Worm (Caenorhabditis elegans) whole organism, mixed stage, embryonic: ENCODE results near the gene T02G5.14.

Experiments used
- M03D4.4 ChIP-seq: sonication (generic microtip); optimal IDR thresholded peaks from 2 replicates; lab custom pipeline; 2017; ENCODE audit warnings: mild to moderate bottlenecking, missing genetic modification characterization, missing compliant biosample characterization
- bed-3 ChIP-seq: fragments of 200-800 bp; sonication (Bioruptor generic); optimal IDR thresholded peaks from 3 replicates; lab custom pipeline; 2018; ENCODE audit warnings: mild to moderate bottlenecking, missing genetic modification characterization, moderate library complexity, missing compliant biosample characterization
- blmp-1 ChIP-seq: fragments of 150-350 bp; optimal IDR thresholded peaks from 2 replicates; lab custom pipeline; 2014; ENCODE audit warnings: missing biosample characterization, missing genetic modification characterization
- ceh-39 ChIP-seq: fragments of 150-350 bp; optimal IDR thresholded peaks from 2 replicates; lab custom pipeline; 2014; ENCODE audit warnings: missing biosample characterization, missing genetic modification characterization
- ceh-43 ChIP-seq: fragments of 200-800 bp; sonication (Bioruptor generic); optimal IDR thresholded peaks from 2 replicates; lab custom pipeline; 2018; ENCODE audit warnings: mild to moderate bottlenecking, missing genetic modification characterization, moderate library complexity, missing compliant biosample characterization
- ceh-83 ChIP-seq: fragments of 200-800 bp; sonication (Bioruptor generic); optimal IDR thresholded peaks from 2 replicates; lab custom pipeline; 2018; ENCODE audit warnings: mild to moderate bottlenecking, missing genetic modification characterization, missing compliant biosample characterization
- ces-1 ChIP-seq: fragments of 150-350 bp; optimal IDR thresholded peaks from 2 replicates; lab custom pipeline; 2014; ENCODE audit warnings: missing biosample characterization, missing genetic modification reagents, missing genetic modification characterization
- cnd-1 ChIP-seq: fragments of 200-800 bp; sonication (Bioruptor generic); optimal IDR thresholded peaks from 2 replicates; lab custom pipeline; 2018; ENCODE audit warnings: mild to moderate bottlenecking, missing genetic modification characterization, missing compliant biosample characterization
- drap-1 ChIP-seq: fragments of 200-800 bp; sonication (Bioruptor generic); optimal IDR thresholded peaks from 3 replicates; lab custom pipeline; 2018; ENCODE audit warnings: mild to moderate bottlenecking, missing genetic modification characterization, missing compliant biosample characterization
- elt-1 ChIP-seq: sonication (generic microtip); optimal IDR thresholded peaks from 2 replicates; lab custom pipeline; 2017; ENCODE audit warnings: missing genetic modification characterization, mild to moderate bottlenecking, missing compliant biosample characterization, antibody characterized with exemption, moderate library complexity, borderline replicate concordance; ENCODE audit not compliant: insufficient read depth
- elt-3 ChIP-seq: fragments of 150-350 bp; optimal IDR thresholded peaks from 2 replicates; lab custom pipeline; 2014; ENCODE audit warnings: missing biosample characterization, missing genetic modification characterization
- flh-1 ChIP-seq: fragments of 200-800 bp; sonication (Bioruptor generic); optimal IDR thresholded peaks from 2 replicates; lab custom pipeline; 2018; ENCODE audit warnings: mild to moderate bottlenecking, missing genetic modification characterization, moderate library complexity, missing compliant biosample characterization
- ham-2 ChIP-seq: fragments of 200-800 bp; sonication (Bioruptor generic); optimal IDR thresholded peaks from 2 replicates; lab custom pipeline; 2018; ENCODE audit warnings: mild to moderate bottlenecking, missing genetic modification characterization, missing compliant biosample characterization
- hlh-1 ChIP-seq: fragments of 150-350 bp; optimal IDR thresholded peaks from 2 replicates; lab custom pipeline; 2014; ENCODE audit warnings: missing biosample characterization, missing genetic modification reagents, missing genetic modification characterization
- lin-13 ChIP-seq: fragments of 150-350 bp; optimal IDR thresholded peaks from 2 replicates; lab custom pipeline; 2014; ENCODE audit warnings: missing biosample characterization, missing genetic modification characterization
- lin-32 ChIP-seq: fragments of 200-800 bp; sonication (Bioruptor generic); optimal IDR thresholded peaks from 2 replicates; lab custom pipeline; 2018; ENCODE audit warnings: mild to moderate bottlenecking, missing genetic modification characterization, missing compliant biosample characterization
- lsy-2 ChIP-seq: fragments of 150-350 bp; optimal IDR thresholded peaks from 2 replicates; lab custom pipeline; 2014; ENCODE audit warnings: missing biosample characterization, missing genetic modification characterization
- mab-5 ChIP-seq: fragments of 150-350 bp; optimal IDR thresholded peaks from 2 replicates; lab custom pipeline; 2014; ENCODE audit warnings: missing biosample characterization, missing genetic modification characterization
- mep-1 ChIP-seq: fragments of 150-350 bp; optimal IDR thresholded peaks from 2 replicates; lab custom pipeline; 2017; ENCODE audit warnings: missing biosample characterization, missing genetic modification reagents, missing genetic modification characterization, inconsistent platforms
- mls-2 ChIP-seq: sonication (generic microtip); optimal IDR thresholded peaks from 2 replicates; lab custom pipeline; 2016; ENCODE audit warnings: mild to moderate bottlenecking, missing genetic modification characterization, moderate library complexity, missing compliant biosample characterization
- nhr-12 ChIP-seq: fragments of 150-350 bp; optimal IDR thresholded peaks from 2 replicates; lab custom pipeline; 2014; ENCODE audit warnings: missing biosample characterization, missing genetic modification characterization
- nhr-2 ChIP-seq: fragments of 150-350 bp; optimal IDR thresholded peaks from 2 replicates; lab custom pipeline; 2014; ENCODE audit warnings: missing biosample characterization, missing genetic modification characterization
- nhr-237 ChIP-seq: fragments of 150-350 bp; optimal IDR thresholded peaks from 2 replicates; lab custom pipeline; 2014; ENCODE audit warnings: missing biosample characterization, missing genetic modification characterization
- nhr-28 ChIP-seq: fragments of 150-350 bp; optimal IDR thresholded peaks from 2 replicates; lab custom pipeline; 2014; ENCODE audit warnings: missing biosample characterization, missing genetic modification characterization
- nhr-76 ChIP-seq: sonication (generic microtip); optimal IDR thresholded peaks from 2 replicates; lab custom pipeline; 2017; ENCODE audit warnings: missing biosample characterization, missing genetic modification characterization
- pha-4 ChIP-seq: fragments of 150-350 bp; optimal IDR thresholded peaks from 2 replicates; lab custom pipeline; 2018; ENCODE audit warnings: missing biosample characterization, missing genetic modification reagents, missing genetic modification characterization
- sem-2 ChIP-seq: fragments of 200-800 bp; sonication (Bioruptor generic); optimal IDR thresholded peaks from 2 replicates; lab custom pipeline; 2018; ENCODE audit warnings: mild to moderate bottlenecking, missing genetic modification characterization, missing compliant biosample characterization
- snpc-4 ChIP-seq: fragments of 150-350 bp; optimal IDR thresholded peaks from 2 replicates; lab custom pipeline; 2014; ENCODE audit warnings: missing biosample characterization, missing genetic modification characterization
- sptf-1 ChIP-seq: sonication (generic microtip); optimal IDR thresholded peaks from 2 replicates; lab custom pipeline; 2017; ENCODE audit warnings: mild to moderate bottlenecking, missing genetic modification characterization, moderate library complexity, missing compliant biosample characterization
- tbx-8 ChIP-seq: fragments of 200-800 bp; sonication (Bioruptor generic); optimal IDR thresholded peaks from 2 replicates; lab custom pipeline; 2018; ENCODE audit warnings: mild to moderate bottlenecking, missing genetic modification characterization, moderate library complexity, missing compliant biosample characterization
- unc-120 ChIP-seq: sonication (generic microtip); optimal IDR thresholded peaks from 2 replicates; lab custom pipeline; 2017; ENCODE audit warnings: missing genetic modification characterization, missing compliant biosample characterization; ENCODE audit not compliant: poor library complexity, severe bottlenecking
- unc-39 ChIP-seq: fragments of 150-350 bp; optimal IDR thresholded peaks from 2 replicates; lab custom pipeline; 2014; ENCODE audit warnings: missing biosample characterization, missing genetic modification characterization
- unc-62 ChIP-seq: fragments of 150-350 bp; optimal IDR thresholded peaks from 2 replicates; lab custom pipeline; 2014; ENCODE audit warnings: missing biosample characterization, missing genetic modification reagents, missing genetic modification characterization
- zip-8 ChIP-seq: fragments of 150-350 bp; optimal IDR thresholded peaks from 2 replicates; lab custom pipeline; 2014; ENCODE audit warnings: missing biosample characterization, missing genetic modification characterization
- ztf-11 ChIP-seq: fragments of 150-350 bp; optimal IDR thresholded peaks from 2 replicates; lab custom pipeline; 2014; ENCODE audit warnings: missing biosample characterization, missing genetic modification characterization

Gene T02G5.14

DNA sequence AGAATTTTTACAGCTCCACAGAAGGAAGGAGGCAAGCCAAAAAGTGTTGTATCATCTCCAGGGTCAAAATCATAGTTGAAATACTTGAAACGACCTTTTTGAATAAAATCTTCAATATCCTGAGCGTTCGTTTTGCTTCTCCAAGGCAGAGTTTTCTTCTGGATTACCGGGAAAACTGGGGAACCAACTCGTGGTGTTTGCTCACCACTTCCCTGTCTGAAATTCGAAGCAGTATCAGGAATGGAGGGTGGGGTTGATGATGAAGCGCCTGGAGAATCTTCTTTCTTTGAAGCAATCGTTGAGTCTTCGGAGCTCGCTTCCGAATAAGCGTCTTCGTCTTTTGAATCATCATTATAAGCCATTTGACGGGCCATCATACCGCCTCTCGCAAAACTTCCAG lies 19.0 kb downstream of the T02G5.14 start:
- TF ChIP-seq ceh-39 (tag; lab: Kevin White, UChicago) (no peak), zip-8 (tag; lab: Kevin White, UChicago) (no peak), drap-1 (GFP tag; lab: Kevin White, UChicago) (no peak), sem-2 (GFP tag; lab: Kevin White, UChicago) (no peak), ceh-43 (GFP tag; lab: Kevin White, UChicago) (no peak), sptf-1 (tag; lab: Kevin White, UChicago) (no peak), hlh-1 (tag; lab: Kevin White, UChicago) (no peak), lin-32 (no peak), mep-1 (no peak), elt-1 (tag; lab: Kevin White, UChicago) (no peak), unc-120 (tag; lab: Kevin White, UChicago) (no peak), lsy-2 (tag; lab: Kevin White, UChicago) (no peak), unc-39 (tag; lab: Kevin White, UChicago) (no peak), flh-1 (GFP tag; lab: Kevin White, UChicago) (no peak)

DNA sequence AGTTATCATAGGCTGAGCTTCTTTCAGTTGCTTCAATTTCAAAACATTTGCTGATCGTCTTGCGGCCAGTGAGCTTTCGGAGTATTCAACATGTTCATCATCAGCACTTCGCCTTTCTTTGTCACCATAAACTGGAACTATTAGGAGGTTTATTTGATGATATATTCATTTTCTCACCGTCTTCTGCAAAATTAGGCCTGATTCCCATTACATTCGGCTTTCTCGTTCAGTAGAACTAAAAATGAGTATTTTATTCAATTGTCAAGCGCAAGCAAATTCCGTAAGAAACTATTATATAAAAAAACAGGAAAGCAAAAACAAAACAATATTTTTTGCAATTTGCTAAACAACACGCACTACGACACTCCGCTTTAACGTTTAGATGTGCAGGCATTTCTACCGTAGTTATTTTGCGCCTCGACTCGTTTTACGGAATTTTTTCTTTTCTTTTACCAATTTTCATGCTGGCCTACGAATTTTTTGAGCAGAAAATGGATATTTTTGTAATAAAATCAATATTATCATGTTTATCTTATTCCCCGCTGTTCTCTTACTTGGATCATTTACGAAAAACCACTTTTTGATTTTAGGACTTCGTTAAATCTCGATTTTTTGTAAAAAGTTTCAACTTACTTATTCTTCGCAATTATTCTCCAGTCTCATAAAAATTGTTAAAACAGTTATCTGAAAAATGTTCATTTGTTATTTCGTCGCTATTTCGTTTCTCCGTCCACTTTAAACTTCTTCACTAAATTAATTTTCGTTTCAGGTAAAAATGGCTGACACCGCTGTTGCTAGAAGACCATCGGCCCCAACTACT lies 20.9 kb downstream of the T02G5.14 start, which contains the start of the genes farl-11 and rpl-33:
Gene farl-11, minus strand, starts transcription at position 242 of the 820 bp plus-strand sequence.
Gene rpl-33, plus strand, starts transcription at position 770 of the 820 bp plus-strand sequence.
- TF ChIP-seq nhr-237 (peak; percentile 92), cnd-1 (tag; lab: Kevin White, UChicago) (no peak), ceh-83 (GFP tag; lab: Kevin White, UChicago) (no peak), lin-32 (no peak), nhr-2 (no peak), ztf-11 (tag; lab: Kevin White, UChicago) (no peak), nhr-28 (no peak), unc-120 (tag; lab: Kevin White, UChicago) (peak; percentile 4), sem-2 (GFP tag; lab: Kevin White, UChicago) (no peak), mls-2 (tag; lab: Kevin White, UChicago) (peak; percentile 5), hlh-1 (tag; lab: Kevin White, UChicago) (peak; percentile 61), elt-3 (no peak), ceh-43 (GFP tag; lab: Kevin White, UChicago) (no peak), pha-4 (tag; lab: Kevin White, UChicago) (peak; percentile 81), ham-2 (GFP tag; lab: Kevin White, UChicago) (no peak), ceh-39 (tag; lab: Kevin White, UChicago) (peak; percentile 79), ces-1 (GFP tag; lab: Kevin White, UChicago) (peak; percentile 76), bed-3 (GFP tag; lab: Kevin White, UChicago) (no peak), mep-1 (peak; percentile 88), drap-1 (GFP tag; lab: Kevin White, UChicago) (no peak), blmp-1 (tag; lab: Kevin White, UChicago) (no peak), tbx-8 (GFP tag; lab: Kevin White, UChicago) (no peak), nhr-76 (no peak), unc-62 (GFP tag; lab: Kevin White, UChicago) (peak; percentile 73), nhr-12 (no peak), M03D4.4 (tag; lab: Kevin White, UChicago) (no peak), flh-1 (GFP tag; lab: Kevin White, UChicago) (no peak), lin-13 (peak; percentile 63), unc-39 (tag; lab: Kevin White, UChicago) (no peak), zip-8 (tag; lab: Kevin White, UChicago) (no peak), lsy-2 (tag; lab: Kevin White, UChicago) (peak; percentile 98), snpc-4 (tag; lab: Kevin White, UChicago) (no peak), mab-5 (tag; lab: Kevin White, UChicago) (peak; percentile 41), elt-1 (tag; lab: Kevin White, UChicago) (no peak), sptf-1 (tag; lab: Kevin White, UChicago) (peak; percentile 33)
- TF ChIP-seq, all 35 proteins: peak for 13
